Worm (Caenorhabditis elegans): ENCODE results near the gene jmjd-3.3.

DNA sequence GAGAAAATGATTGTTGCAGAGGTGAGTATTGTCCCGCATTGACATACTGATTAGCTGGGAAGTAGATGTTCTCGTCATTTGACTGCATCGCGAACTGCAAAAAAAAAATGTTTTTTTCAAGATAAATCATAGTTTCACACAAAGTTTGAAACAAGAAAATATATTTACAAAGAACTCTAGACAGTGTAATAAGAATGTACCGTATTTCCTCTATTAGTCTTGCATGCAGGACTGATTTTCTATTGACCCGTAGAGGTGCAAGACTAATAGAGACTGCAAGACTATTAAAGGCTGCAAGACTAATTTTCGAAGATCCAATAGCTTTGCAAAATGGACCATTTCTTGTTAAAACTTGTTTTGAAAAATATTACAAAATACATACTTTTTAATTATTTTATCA lies 12.9 kb upstream of the jmjd-3.3 start, which contains the start of gene fkh-3:
- no peak for TF ChIP-seq aly-1 (tag; optimal IDR thresholded peaks at IDR 0.05)
- TF ChIP-seq hmg-4 (GFP tag; optimal IDR thresholded peaks at IDR 0.05): no peak
- TF ChIP-seq ama-1 (optimal IDR thresholded peaks at IDR 0.05): no peak
- TF ChIP-seq ceh-13 (GFP tag; optimal IDR thresholded peaks at IDR 0.05): no peak
- TF ChIP-seq hmbx-1 (tag; optimal IDR thresholded peaks at IDR 0.05): no peak
- no peak for TF ChIP-seq flt-1 (GFP tag; IDR thresholded peaks at IDR 0.05)
- no peak for TF ChIP-seq hnd-1 (tag; optimal IDR thresholded peaks at IDR 0.05)

All from whole organism, early embryonic.